Worm (Caenorhabditis elegans): ENCODE results near the gene Y43F4A.4.
"Not testable (repeated sequence)": the region's sequence is repeated elsewhere in the genome, so short reads cannot be mapped to it uniquely, and the experiment has no call there.

ce11 chrIII:13292971-13293514, 47.7 kb downstream of the Y43F4A.4 start, which contains the start of gene set-25:
- TF ChIP-seq let-526 (GFP tag; IDR thresholded peaks at IDR 0.05); ets-4 (GFP tag; optimal IDR thresholded peaks at IDR 0.05); nfya-1 (tag; optimal IDR thresholded peaks at IDR 0.05; ENCODE audit: borderline replicate concordance, insufficient read depth); lin-26 (GFP tag; IDR thresholded peaks at IDR 0.05); ama-1 (optimal IDR thresholded peaks at IDR 0.05); ama-1 (GFP tag; optimal IDR thresholded peaks at IDR 0.05); madf-10 (tag; optimal IDR thresholded peaks at IDR 0.05): not testable (repeated sequence)
- TF ChIP-seq hmg-1.2 (GFP tag; IDR thresholded peaks at IDR 0.05), result 0 out of 2 replicates have a peak, but pooled peaks have one; percentile 17
